Worm (Caenorhabditis elegans) whole organism, L3 larva: ENCODE measurements around the gene dmsr-15.

Experiments used
- R02D3.7 ChIP-seq: fragments of 150-350 bp; optimal IDR thresholded peaks from 2 replicates; lab custom pipeline; 2014; ENCODE audit warnings: missing biosample characterization, missing genetic modification characterization
- ZK546.5 ChIP-seq: sonication (generic microtip); optimal IDR thresholded peaks from 2 replicates; lab custom pipeline; 2017; ENCODE audit warnings: missing biosample characterization, missing genetic modification characterization
- ama-1 ChIP-seq: fragments of 150-350 bp; optimal IDR thresholded peaks from 2 replicates; lab custom pipeline; 2018
- ceh-28 ChIP-seq: fragments of 150-350 bp; optimal IDR thresholded peaks from 2 replicates; lab custom pipeline; 2014; ENCODE audit warnings: missing biosample characterization, missing genetic modification reagents, missing genetic modification characterization
- daf-12 ChIP-seq: fragments of 150-350 bp; optimal IDR thresholded peaks from 2 replicates; lab custom pipeline; 2014; ENCODE audit warnings: missing biosample characterization, missing genetic modification reagents, missing genetic modification characterization
- egl-5 ChIP-seq: fragments of 150-350 bp; optimal IDR thresholded peaks from 2 replicates; lab custom pipeline; 2017; ENCODE audit warnings: missing biosample characterization, missing genetic modification reagents, missing genetic modification characterization, inconsistent platforms
- elt-1 ChIP-seq: fragments of 150-350 bp; optimal IDR thresholded peaks from 2 replicates; lab custom pipeline; 2014; ENCODE audit warnings: missing biosample characterization, missing genetic modification characterization
- elt-2 ChIP-seq: sonication (generic microtip); optimal IDR thresholded peaks from 2 replicates; lab custom pipeline; 2016; ENCODE audit warnings: missing genetic modification reagents, mild to moderate bottlenecking, missing genetic modification characterization, missing compliant biosample characterization
- elt-3 ChIP-seq, 3 experiments: fragments of 150-350 bp in 1 of 3; sonication (generic microtip) in 2 of 3; optimal IDR thresholded peaks; 2 replicates in 2 of 3; 4 replicates in 1 of 3; lab custom pipeline; 2014 to 2017; ENCODE audit warnings: missing biosample characterization in 3 of 3, missing genetic modification characterization in 3 of 3
- eor-1 ChIP-seq, 2 experiments: fragments of 150-350 bp; optimal IDR thresholded peaks; 2 replicates each; lab custom pipeline; 2014 to 2018; ENCODE audit warnings: missing biosample characterization in 2 of 2, missing genetic modification characterization in 2 of 2
- fkh-10 ChIP-seq: sonication (generic microtip); optimal IDR thresholded peaks from 2 replicates; lab custom pipeline; 2017; ENCODE audit warnings: missing biosample characterization, missing genetic modification reagents, missing genetic modification characterization
- fos-1 ChIP-seq: fragments of 150-350 bp; optimal IDR thresholded peaks from 2 replicates; lab custom pipeline; 2014; ENCODE audit warnings: missing biosample characterization, missing genetic modification characterization
- hmg-11 ChIP-seq: sonication (generic microtip); optimal IDR thresholded peaks from 2 replicates; lab custom pipeline; 2016; ENCODE audit warnings: missing genetic modification characterization, missing compliant biosample characterization
- jun-1 ChIP-seq: fragments of 150-350 bp; optimal IDR thresholded peaks from 2 replicates; lab custom pipeline; 2014; ENCODE audit warnings: missing biosample characterization, missing genetic modification reagents, missing genetic modification characterization
- lin-15B ChIP-seq: fragments of 150-350 bp; optimal IDR thresholded peaks from 2 replicates; lab custom pipeline; 2014; ENCODE audit warnings: missing biosample characterization, missing genetic modification characterization
- nfya-1 ChIP-seq: sonication (generic microtip); optimal IDR thresholded peaks from 2 replicates; lab custom pipeline; 2017; ENCODE audit warnings: missing genetic modification characterization, mild to moderate bottlenecking, missing compliant biosample characterization, antibody characterized with exemption, moderate library complexity; ENCODE audit not compliant: insufficient read depth
- nhr-12 ChIP-seq: fragments of 150-350 bp; optimal IDR thresholded peaks from 2 replicates; lab custom pipeline; 2014; ENCODE audit warnings: missing biosample characterization, missing genetic modification characterization
- nhr-23 ChIP-seq: fragments of 150-350 bp; optimal IDR thresholded peaks from 2 replicates; lab custom pipeline; 2014; ENCODE audit warnings: missing biosample characterization, missing genetic modification reagents, missing genetic modification characterization
- nhr-25 ChIP-seq: sonication (generic microtip); optimal IDR thresholded peaks from 2 replicates; lab custom pipeline; 2017; ENCODE audit warnings: missing biosample characterization, missing genetic modification characterization
- nhr-28 ChIP-seq: fragments of 150-350 bp; optimal IDR thresholded peaks from 2 replicates; lab custom pipeline; 2014; ENCODE audit warnings: missing biosample characterization, missing genetic modification characterization
- nhr-43 ChIP-seq: sonication (generic microtip); optimal IDR thresholded peaks from 2 replicates; lab custom pipeline; 2016; ENCODE audit warnings: mild to moderate bottlenecking, missing genetic modification characterization, missing compliant biosample characterization; ENCODE audit not compliant: poor library complexity, severe bottlenecking
- pha-4 ChIP-seq: fragments of 150-350 bp; optimal IDR thresholded peaks from 2 replicates; lab custom pipeline; 2014; ENCODE audit warnings: missing biosample characterization, missing genetic modification reagents, missing genetic modification characterization
- pqm-1 ChIP-seq: fragments of 150-350 bp; optimal IDR thresholded peaks from 2 replicates; lab custom pipeline; 2017; ENCODE audit warnings: missing biosample characterization, missing genetic modification characterization, inconsistent platforms
- sea-2 ChIP-seq: fragments of 150-350 bp; sonication (generic microtip); optimal IDR thresholded peaks from 4 replicates; lab custom pipeline; 2014; ENCODE audit warnings: missing biosample characterization, missing genetic modification reagents, missing genetic modification characterization
- skn-1 ChIP-seq: fragments of 150-350 bp; optimal IDR thresholded peaks from 2 replicates; lab custom pipeline; 2014; ENCODE audit warnings: missing biosample characterization, missing genetic modification characterization
- zag-1 ChIP-seq: fragments of 150-350 bp; optimal IDR thresholded peaks from 2 replicates; lab custom pipeline; 2014; ENCODE audit warnings: missing biosample characterization, missing genetic modification characterization
- ztf-11 ChIP-seq: fragments of 150-350 bp; optimal IDR thresholded peaks from 2 replicates; lab custom pipeline; 2014; ENCODE audit warnings: missing biosample characterization, missing genetic modification characterization

Gene dmsr-15

ce11 chrV:6823432-6823831, 5.3 kb downstream of the dmsr-15 start:
- TF ChIP-seq ama-1 (no peak), pha-4 (tag; lab: Kevin White, UChicago) (no peak), elt-2 (peak; percentile 92), hmg-11 (tag; lab: Kevin White, UChicago) (no peak), nhr-28 (tag; lab: Kevin White, UChicago) (no peak), pqm-1 (peak; percentile 84), elt-3 (tag; optimal IDR thresholded peaks at IDR 0.05; lab: Kevin White, UChicago) (no peak)

- no peak for TF ChIP-seq fkh-10 (GFP tag; lab: Kevin White, UChicago)
- TF ChIP-seq lin-15B (tag; lab: Kevin White, UChicago): no peak
- TF ChIP-seq, all 47 proteins: peak for 0
These were observed 7.2 kb downstream of the dmsr-15 start, which contains the start of gene T15B7.8 for ce11 chrV:6821509-6821908. TSS of gene T15B7.8 (plus strand) at chrV:6821809.

ce11 chrV:6819812-6820211, 8.9 kb downstream of the dmsr-15 start, which contains the start of gene dmsr-13:
TSS of gene dmsr-13 (minus strand) at chrV:6819912.
- no peak for TF ChIP-seq ztf-11
- no peak for TF ChIP-seq zag-1 (tag; lab: Kevin White, UChicago)
- TF ChIP-seq nhr-25: no peak
- TF ChIP-seq fkh-10 (GFP tag; lab: Kevin White, UChicago): no peak
- no peak for TF ChIP-seq nhr-23
- no peak for TF ChIP-seq R02D3.7 (tag; lab: Kevin White, UChicago)
- TF ChIP-seq ceh-28 (tag; lab: Kevin White, UChicago): no peak
- TF ChIP-seq fos-1 (tag; lab: Kevin White, UChicago): no peak
- no peak for TF ChIP-seq hmg-11 (tag; lab: Kevin White, UChicago)
- TF ChIP-seq elt-2: no peak
- no peak for TF ChIP-seq skn-1 (tag; lab: Kevin White, UChicago)
- TF ChIP-seq sea-2 (GFP tag; lab: Kevin White, UChicago): no peak

- TF ChIP-seq fkh-10 (GFP tag; lab: Kevin White, UChicago) (no peak), sea-2 (GFP tag; lab: Kevin White, UChicago) (no peak), nhr-12 (tag; lab: Kevin White, UChicago) (no peak), R02D3.7 (tag; lab: Kevin White, UChicago) (no peak), skn-1 (tag; lab: Kevin White, UChicago) (no peak), jun-1 (tag; lab: Kevin White, UChicago) (no peak), daf-12 (no peak), elt-2 (no peak)
These were observed 11.5 kb downstream of the dmsr-15 start, which contains the start of gene dmsr-14 for ce11 chrV:6817184-6817583. TSS of gene dmsr-14 (minus strand) at chrV:6817284.

- no peak for TF ChIP-seq lin-15B (tag; lab: Kevin White, UChicago)
- TF ChIP-seq daf-12: no peak
- TF ChIP-seq elt-1 (tag; lab: Kevin White, UChicago): no peak
These were observed 14.8 kb downstream of the dmsr-15 start for ce11 chrV:6813862-6814261.

ce11 chrV:6811863-6812262, 16.8 kb downstream of the dmsr-15 start:
- TF ChIP-seq nfya-1 (tag; lab: Kevin White, UChicago) (no peak), pqm-1 (peak; percentile 77), elt-2 (peak; percentile 77), R02D3.7 (tag; lab: Kevin White, UChicago) (no peak), ama-1 (no peak), elt-3 (tag; optimal IDR thresholded peaks at IDR 0.05; lab: Kevin White, UChicago) (no peak), egl-5 (tag; lab: Kevin White, UChicago) (no peak), ZK546.5 (tag; lab: Kevin White, UChicago) (no peak)

ce11 chrV:6810091-6810490, 18.6 kb downstream of the dmsr-15 start:
- no peak for TF ChIP-seq zag-1 (tag; lab: Kevin White, UChicago)
- TF ChIP-seq sea-2 (GFP tag; lab: Kevin White, UChicago): no peak
- no peak for TF ChIP-seq eor-1 (tag; optimal IDR thresholded peaks at IDR 0.05; lab: Kevin White, UChicago)
- no peak for TF ChIP-seq nhr-43 (tag; lab: Kevin White, UChicago)
- TF ChIP-seq skn-1 (tag; lab: Kevin White, UChicago): no peak
- peak; percentile 54 for TF ChIP-seq elt-2
- peak; percentile 21 for TF ChIP-seq pqm-1
- peak; percentile 11 for TF ChIP-seq pha-4 (tag; lab: Kevin White, UChicago)
